Fruit fly (Drosophila melanogaster): Measurements from ENCODE around the gene CG12590.

The CG12590 gene

DNA sequence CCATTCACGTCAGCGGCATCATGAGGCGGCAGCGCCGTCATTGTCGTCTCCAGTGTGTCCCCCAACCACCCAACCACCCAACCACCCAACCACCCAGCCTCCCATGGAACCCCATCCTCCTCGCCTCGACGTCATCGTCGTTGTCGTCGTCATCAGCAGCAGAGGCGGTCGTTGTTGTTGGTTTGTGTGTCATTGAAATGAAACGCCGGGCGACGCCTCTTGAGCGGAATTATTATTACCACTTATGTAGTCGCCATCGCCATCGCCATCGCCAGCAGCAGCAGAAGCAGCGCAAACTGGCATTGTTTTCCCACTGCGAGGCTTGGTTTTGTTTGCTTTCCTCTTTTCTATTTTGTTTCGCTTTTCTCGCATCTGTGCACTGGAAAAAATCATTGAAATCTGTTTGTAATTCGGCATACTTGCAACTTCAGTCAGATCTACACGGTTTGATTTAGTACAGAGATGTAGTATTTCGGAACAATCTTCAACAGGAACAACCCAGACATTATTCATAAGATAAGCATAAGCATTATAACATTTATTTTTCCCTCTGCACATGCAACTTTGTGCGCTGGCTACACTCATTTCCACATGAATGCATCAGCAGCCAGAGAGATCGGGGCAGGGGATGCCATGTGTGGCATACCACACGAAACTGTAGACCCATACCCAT is 46.5 kb upstream of the CG12590 start (continued):
- TF ChIP-seq CG10654 (GFP tag; optimal IDR thresholded peaks at IDR 0.05): peak; percentile 97
- peak; percentile 96 for TF ChIP-seq CG10462 (GFP tag; optimal IDR thresholded peaks at IDR 0.05)
- TF ChIP-seq CG7745 (tag; optimal IDR thresholded peaks at IDR 0.05): peak; percentile 94
- TF ChIP-seq chif (GFP tag; optimal IDR thresholded peaks at IDR 0.05): peak; percentile 98 to 99
- TF ChIP-seq trem (tag; optimal IDR thresholded peaks at IDR 0.05): peak; percentile 97
- TF ChIP-seq CG31441 (GFP tag; IDR thresholded peaks at IDR 0.05): peak; percentile 99
- TF ChIP-seq bsh (GFP tag; optimal IDR thresholded peaks at IDR 0.05): peak; percentile 99
- TF ChIP-seq Aef1 (GFP tag; IDR thresholded peaks at IDR 0.05): peak; percentile 62; the same call in 2 of the 3 replicates
- no peak for TF ChIP-seq Tbp (GFP tag; optimal IDR thresholded peaks at IDR 0.05)
- peak; percentile 75 for TF ChIP-seq E2f2 (GFP tag; IDR thresholded peaks at IDR 0.05)
- TF ChIP-seq Rfx (GFP tag; IDR thresholded peaks at IDR 0.05): peak; percentile 46; the same call in 1 of the 2 replicates
- peak; percentile 98 for TF ChIP-seq CG8388 (GFP tag; optimal IDR thresholded peaks at IDR 0.05)
- peak; percentile 86 for TF ChIP-seq fu2 (GFP tag; optimal IDR thresholded peaks at IDR 0.05)
- TF ChIP-seq ab (GFP tag; optimal IDR thresholded peaks at IDR 0.05): peak; percentile 81
- TF ChIP-seq CG14667 (GFP tag; IDR thresholded peaks at IDR 0.05): peak; percentile 92
- peak; percentile 96 for TF ChIP-seq gce (GFP tag; IDR thresholded peaks at IDR 0.05)
- peak; percentile 99 for TF ChIP-seq oc (tag; optimal IDR thresholded peaks at IDR 0.05)
- peak; percentile 91 for TF ChIP-seq CG12104 (GFP tag; optimal IDR thresholded peaks at IDR 0.05)
- peak; percentile 94 for TF ChIP-seq CG1024 (GFP tag; IDR thresholded peaks at IDR 0.05)
- TF ChIP-seq onecut (GFP tag; IDR thresholded peaks at IDR 0.05): peak; percentile 94
- TF ChIP-seq CG34224 (GFP tag; IDR thresholded peaks at IDR 0.05; ENCODE audit: partially characterized antibody): no peak
- peak; percentile 54; the same call in 1 of the 2 replicates for TF ChIP-seq slbo (GFP tag; IDR thresholded peaks at IDR 0.05)
- peak; percentile 95 for TF ChIP-seq peb (GFP tag; IDR thresholded peaks at IDR 0.05)
- no peak for TF ChIP-seq cad (GFP tag; optimal IDR thresholded peaks at IDR 0.05)
- peak; percentile 74 for TF ChIP-seq klu (GFP tag; IDR thresholded peaks at IDR 0.05)
- peak; percentile 29 for TF ChIP-seq gfzf (GFP tag; optimal IDR thresholded peaks at IDR 0.05)
- peak; percentile 91 for TF ChIP-seq odd (GFP tag; optimal IDR thresholded peaks at IDR 0.05)
- 0 out of 4 replicates have a peak, but pooled peaks have one; percentile 37 for TF ChIP-seq chinmo (GFP tag; IDR thresholded peaks at IDR 0.05; ENCODE audit: partially characterized antibody)
- TF ChIP-seq Xrp1 (GFP tag; IDR thresholded peaks at IDR 0.05): peak; percentile 99
- peak; percentile 99 for TF ChIP-seq CG8924 (tag; optimal IDR thresholded peaks at IDR 0.05)
- peak; percentile 93 for TF ChIP-seq Nf-YA (GFP tag; IDR thresholded peaks at IDR 0.05)
- peak; percentile 98 for TF ChIP-seq dmrt99B (tag; optimal IDR thresholded peaks at IDR 0.05)
- peak; percentile 13 for TF ChIP-seq CG6765 (GFP tag; optimal IDR thresholded peaks at IDR 0.05)
- peak; percentile 98 for TF ChIP-seq unpg (GFP tag; optimal IDR thresholded peaks at IDR 0.05)
- peak; percentile 90 to 98 for TF ChIP-seq eve (GFP tag; optimal IDR thresholded peaks at IDR 0.05)
- TF ChIP-seq pb (GFP tag; optimal IDR thresholded peaks at IDR 0.05): peak; percentile 97
- TF ChIP-seq CG4730 (GFP tag; IDR thresholded peaks at IDR 0.05): peak; percentile 89
- TF ChIP-seq CG17829 (tag; optimal IDR thresholded peaks at IDR 0.05): peak; percentile 99
- TF ChIP-seq sisA (GFP tag; IDR thresholded peaks at IDR 0.05): peak; percentile 96
- TF ChIP-seq Atf-2 (GFP tag; optimal IDR thresholded peaks at IDR 0.05): peak; percentile 97
- no peak for TF ChIP-seq CG9932 (GFP tag; IDR thresholded peaks at IDR 0.05)
- peak; percentile 65 for TF ChIP-seq Sry-δ (GFP tag; optimal IDR thresholded peaks at IDR 0.05)
- TF ChIP-seq Hr51 (GFP tag; optimal IDR thresholded peaks at IDR 0.05): peak; percentile 91 to 94
- peak; percentile 92 for TF ChIP-seq CG17385 (GFP tag; optimal IDR thresholded peaks at IDR 0.05)
- peak; percentile 93 for TF ChIP-seq aop (GFP tag; IDR thresholded peaks at IDR 0.05)
- peak; percentile 98 for TF ChIP-seq CG14710 (tag; optimal IDR thresholded peaks at IDR 0.05)
- TF ChIP-seq CG11456 (GFP tag; IDR thresholded peaks at IDR 0.05): peak; percentile 83
- peak; percentile 98 for TF ChIP-seq pnt (GFP tag; optimal IDR thresholded peaks at IDR 0.05)
- TF ChIP-seq Gsc (GFP tag; IDR thresholded peaks at IDR 0.05): peak; percentile 93
- peak; percentile 87 for TF ChIP-seq kni (GFP tag; optimal IDR thresholded peaks at IDR 0.05)
